Fruit fly (Drosophila melanogaster) whole organism, adult: Measurements from ENCODE around the gene aux.

Experiments
- Mnt ChIP-seq: fragments of 200-800 bp; sonication (Bioruptor generic); optimal IDR thresholded peaks from 2 replicates; lab custom pipeline; 2016; ENCODE audit warnings: missing biosample characterization, mild to moderate bottlenecking, missing genetic modification characterization
- cic ChIP-seq: fragments of 200-800 bp; sonication (Bioruptor generic); optimal IDR thresholded peaks from 2 replicates; lab custom pipeline; 2017; ENCODE audit warnings: missing biosample characterization, mild to moderate bottlenecking, missing genetic modification characterization, moderate library complexity
- kay ChIP-seq: fragments of 200-800 bp; sonication (Bioruptor generic); peaks from one replicate; lab custom pipeline; 2016; ENCODE audit warnings: missing biosample characterization, missing genetic modification characterization, borderline replicate concordance
- ovo ChIP-seq: fragments of 200-800 bp; sonication (Bioruptor generic); optimal IDR thresholded peaks from 2 replicates; lab custom pipeline; 2016; ENCODE audit warnings: missing biosample characterization, missing genetic modification characterization
- toe ChIP-seq: fragments of 200-800 bp; sonication (Bioruptor generic); optimal IDR thresholded peaks from 2 replicates; lab custom pipeline; 2016; ENCODE audit warnings: missing biosample characterization, missing genetic modification characterization

DNA sequence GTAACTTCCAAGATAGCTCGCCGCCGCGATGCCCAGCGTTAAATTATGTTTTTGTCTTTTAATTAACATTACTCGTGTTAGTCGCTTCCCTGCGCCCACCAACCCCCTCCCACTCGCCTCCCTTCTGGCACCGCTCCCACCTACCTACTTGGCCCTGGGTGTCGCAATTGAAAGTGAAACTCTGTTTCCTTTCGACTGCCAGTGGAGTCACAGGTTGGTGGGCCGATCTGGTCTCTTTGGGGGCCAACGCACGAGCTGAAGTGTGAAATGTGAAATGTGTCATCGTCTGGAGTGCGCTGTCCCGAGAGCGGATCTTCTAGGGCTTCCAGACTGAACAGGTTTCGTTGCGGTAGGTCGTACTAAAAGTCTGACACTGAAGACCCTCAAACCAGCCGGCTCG is 3.0 kb downstream of the aux start:
- TF ChIP-seq Mnt (GFP tag; lab: Kevin White, UChicago), result no peak
- TF ChIP-seq cic (GFP tag; lab: Kevin White, UChicago), result no peak
- TF ChIP-seq ovo, result no peak
- no peak for TF ChIP-seq kay (GFP tag; lab: Kevin White, UChicago)
- TF ChIP-seq toe (GFP tag; lab: Kevin White, UChicago), result no peak
